Fruit fly (Drosophila melanogaster): ENCODE data around the gene CG11030.

- no peak for TF ChIP-seq psq (optimal IDR thresholded peaks at IDR 0.05)
- no peak for TF ChIP-seq h (optimal IDR thresholded peaks at IDR 0.05)
Measured at dm6 chr2L:5771179-5771578, 46.7 kb downstream of the CG11030 start.
